Worm (Caenorhabditis elegans) whole organism, L3 larva: ENCODE data around the gene rpap-2.

ENCODE experiments used
- R02D3.7 ChIP-seq: fragments of 150-350 bp; optimal IDR thresholded peaks from 2 replicates; lab custom pipeline; 2014; ENCODE audit warnings: missing biosample characterization, missing genetic modification characterization
- ZK546.5 ChIP-seq: sonication (generic microtip); optimal IDR thresholded peaks from 2 replicates; lab custom pipeline; 2017; ENCODE audit warnings: missing biosample characterization, missing genetic modification characterization
- jun-1 ChIP-seq: fragments of 150-350 bp; optimal IDR thresholded peaks from 2 replicates; lab custom pipeline; 2014; ENCODE audit warnings: missing biosample characterization, missing genetic modification reagents, missing genetic modification characterization
- lin-39 ChIP-seq: fragments of 150-350 bp; optimal IDR thresholded peaks from 2 replicates; lab custom pipeline; 2018; ENCODE audit warnings: missing biosample characterization, missing genetic modification reagents, missing genetic modification characterization
- lsy-12 ChIP-seq: sonication (generic microtip); optimal IDR thresholded peaks from 2 replicates; lab custom pipeline; 2016; ENCODE audit warnings: mild to moderate bottlenecking, missing genetic modification characterization, missing compliant biosample characterization
- mml-1 ChIP-seq: fragments of 150-350 bp; sonication (generic microtip); optimal IDR thresholded peaks from 3 replicates; lab custom pipeline; 2014; ENCODE audit warnings: missing biosample characterization, missing genetic modification characterization
- nhr-11 ChIP-seq: fragments of 150-350 bp; optimal IDR thresholded peaks from 2 replicates; lab custom pipeline; 2014; ENCODE audit warnings: missing biosample characterization, missing genetic modification characterization
- nhr-12 ChIP-seq: fragments of 150-350 bp; optimal IDR thresholded peaks from 2 replicates; lab custom pipeline; 2014; ENCODE audit warnings: missing biosample characterization, missing genetic modification characterization
- nhr-76 ChIP-seq: fragments of 150-350 bp; sonication (generic microtip); optimal IDR thresholded peaks from 5 replicates; lab custom pipeline; 2014; ENCODE audit warnings: missing biosample characterization, missing genetic modification characterization
- nhr-77 ChIP-seq: fragments of 150-350 bp; optimal IDR thresholded peaks from 2 replicates; lab custom pipeline; 2014; ENCODE audit warnings: missing biosample characterization, missing genetic modification characterization
- skn-1 ChIP-seq: fragments of 150-350 bp; optimal IDR thresholded peaks from 2 replicates; lab custom pipeline; 2014; ENCODE audit warnings: missing biosample characterization, missing genetic modification characterization
- snpc-4 ChIP-seq: fragments of 150-350 bp; optimal IDR thresholded peaks from 2 replicates; lab custom pipeline; 2014; ENCODE audit warnings: missing biosample characterization, missing genetic modification characterization
- tbx-2 ChIP-seq: sonication (generic microtip); optimal IDR thresholded peaks from 2 replicates; lab custom pipeline; 2016; ENCODE audit warnings: mild to moderate bottlenecking, missing genetic modification characterization, missing compliant biosample characterization
- zag-1 ChIP-seq: fragments of 150-350 bp; optimal IDR thresholded peaks from 2 replicates; lab custom pipeline; 2014; ENCODE audit warnings: missing biosample characterization, missing genetic modification characterization

DNA sequence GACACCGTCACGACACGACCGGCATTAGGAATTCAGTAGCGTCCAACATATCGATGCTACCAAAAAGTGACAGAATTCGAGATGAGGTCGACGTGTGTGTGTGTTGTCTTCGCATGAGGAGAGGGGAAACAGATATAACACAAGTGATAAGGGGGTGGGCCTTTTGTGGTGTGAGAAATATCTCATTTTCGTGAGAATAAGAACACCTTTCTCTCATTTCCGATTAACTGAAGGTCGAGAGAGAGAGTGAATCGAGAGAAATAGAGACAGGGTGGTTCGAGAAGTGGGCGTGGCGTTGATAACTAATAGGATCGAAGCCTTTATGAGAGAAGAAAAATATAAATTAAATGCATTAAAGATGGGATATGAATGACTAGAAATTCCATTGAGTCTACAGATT, 15.4 kb downstream of the rpap-2 start:
- TF ChIP-seq nhr-76 (tag; lab: Kevin White, UChicago), result no peak
- TF ChIP-seq snpc-4 (tag; lab: Kevin White, UChicago), result no peak
- TF ChIP-seq lin-39 (tag; lab: Kevin White, UChicago), result peak; percentile 25
- no peak for TF ChIP-seq nhr-77 (tag; lab: Kevin White, UChicago)
- TF ChIP-seq tbx-2 (tag; lab: Kevin White, UChicago), result no peak
- no peak for TF ChIP-seq R02D3.7 (tag; lab: Kevin White, UChicago)
- TF ChIP-seq zag-1 (tag; lab: Kevin White, UChicago), result no peak
- TF ChIP-seq mml-1 (tag; lab: Kevin White, UChicago), result no peak
- no peak for TF ChIP-seq nhr-11 (tag; lab: Kevin White, UChicago)
- no peak for TF ChIP-seq jun-1 (tag; lab: Kevin White, UChicago)
- TF ChIP-seq skn-1, result no peak
- no peak for TF ChIP-seq nhr-12 (tag; lab: Kevin White, UChicago)
- no peak for TF ChIP-seq lsy-12 (tag; lab: Kevin White, UChicago)
- no peak for TF ChIP-seq ZK546.5
